Fruit fly (Drosophila melanogaster): ENCODE measurements around the gene aay.

aay gene

DNA sequence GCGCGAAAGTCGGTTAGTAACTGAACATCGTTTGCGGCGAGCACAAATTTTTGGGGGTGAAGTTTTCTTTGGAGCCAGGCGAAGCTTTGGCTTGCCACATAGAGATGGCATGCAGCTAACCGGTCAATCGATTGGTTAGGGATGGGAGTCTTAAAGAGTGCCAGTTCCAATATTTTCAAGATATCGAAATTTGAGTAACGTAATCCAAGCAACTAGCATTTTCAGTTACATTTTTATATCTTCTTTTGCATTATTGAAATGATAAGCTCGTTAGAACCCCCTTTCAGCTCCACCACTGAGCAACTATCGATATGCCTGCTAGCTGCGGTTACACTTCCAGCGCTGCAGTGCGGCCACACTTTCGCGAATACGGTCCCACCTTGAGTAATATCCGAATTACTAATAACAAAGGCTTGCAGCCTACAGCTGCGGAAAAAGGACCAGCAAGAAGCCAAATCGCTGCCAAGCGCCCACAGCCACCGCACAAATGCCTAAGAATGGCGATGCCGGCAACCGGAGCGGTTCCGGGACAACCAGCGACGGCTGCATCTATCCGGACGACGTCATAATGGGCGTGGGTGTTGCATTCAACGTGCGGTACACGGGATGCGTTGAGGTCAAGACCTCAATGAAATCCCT, 3.7 kb downstream of the aay start, which contains the start of the genes Atat and Shc (continued):
- TF ChIP-seq CG16779 (GFP tag; IDR thresholded peaks at IDR 0.05) (peak; percentile 98), zen (tag; optimal IDR thresholded peaks at IDR 0.05) (peak; percentile 99), CG3847 (GFP tag; IDR thresholded peaks at IDR 0.05) (peak; percentile 100), CG8281 (tag; optimal IDR thresholded peaks at IDR 0.05) (peak; percentile 92), da (GFP tag; optimal IDR thresholded peaks at IDR 0.05) (peak; percentile 99), run (tag; optimal IDR thresholded peaks at IDR 0.05) (peak; percentile 94), az2 (GFP tag; optimal IDR thresholded peaks at IDR 0.05) (peak; percentile 99), CG1792 (GFP tag; optimal IDR thresholded peaks at IDR 0.05) (peak; percentile 99), CG4328 (GFP tag; optimal IDR thresholded peaks at IDR 0.05) (peak; percentile 97), CG32532 (GFP tag; IDR thresholded peaks at IDR 0.05) (peak; percentile 100), sqz (GFP tag; optimal IDR thresholded peaks at IDR 0.05) (peak; percentile 74), CG7928 (GFP tag; optimal IDR thresholded peaks at IDR 0.05) (peak; percentile 85), Usf (GFP tag; optimal IDR thresholded peaks at IDR 0.05) (peak; percentile 99), Nf-YC (tag; optimal IDR thresholded peaks at IDR 0.05) (peak; percentile 91), CG12071 (GFP tag; optimal IDR thresholded peaks at IDR 0.05) (peak; percentile 97), CG14667 (GFP tag; IDR thresholded peaks at IDR 0.05) (peak; percentile 100), CG16863 (GFP tag; optimal IDR thresholded peaks at IDR 0.05) (peak; percentile 99), sens-2 (GFP tag; IDR thresholded peaks at IDR 0.05) (peak; percentile 98), CG17802 (tag; optimal IDR thresholded peaks at IDR 0.05) (peak; percentile 93), CG2875 (GFP tag; optimal IDR thresholded peaks at IDR 0.05) (peak; percentile 95), Doc3 (GFP tag; IDR thresholded peaks at IDR 0.05; ENCODE audit: partially characterized antibody) (peak; percentile 90), so (GFP tag; IDR thresholded peaks at IDR 0.05) (peak; percentile 98), Sry-β (GFP tag; optimal IDR thresholded peaks at IDR 0.05) (peak; percentile 61), CG10462 (GFP tag; optimal IDR thresholded peaks at IDR 0.05) (peak; percentile 99), en (GFP tag; optimal IDR thresholded peaks at IDR 0.05) (peak; percentile 98), CG10366 (GFP tag; IDR thresholded peaks at IDR 0.05) (peak; percentile 100), CG17829 (tag; optimal IDR thresholded peaks at IDR 0.05) (peak; percentile 98), Optix (GFP tag; IDR thresholded peaks at IDR 0.05) (peak; percentile 99), exex (tag; optimal IDR thresholded peaks at IDR 0.05) (peak; percentile 91), tup (GFP tag; optimal IDR thresholded peaks at IDR 0.05) (peak; percentile 99), crp (GFP tag; optimal IDR thresholded peaks at IDR 0.05) (peak in 1 of 2 experiments; percentile 77), CG11456 (GFP tag; IDR thresholded peaks at IDR 0.05) (peak; percentile 100), unc-4 (GFP tag; IDR thresholded peaks at IDR 0.05; ENCODE audit: partially characterized antibody) (peak; percentile 95), Lim3 (GFP tag; IDR thresholded peaks at IDR 0.05) (peak; percentile 99), wor (GFP tag; IDR thresholded peaks at IDR 0.05) (peak; percentile 99), CG33213 (GFP tag; optimal IDR thresholded peaks at IDR 0.05) (peak; percentile 99), Mes4 (GFP tag; optimal IDR thresholded peaks at IDR 0.05) (peak; percentile 99), CG14965 (GFP tag; optimal IDR thresholded peaks at IDR 0.05; ENCODE audit: borderline replicate concordance) (peak; percentile 91), gsb (GFP tag; IDR thresholded peaks at IDR 0.05) (peak; percentile 99), bbx (GFP tag; IDR thresholded peaks at IDR 0.05; ENCODE audit: partially characterized antibody) (peak; percentile 71; the same call in 1 of the 2 replicates), croc (GFP tag; conservative IDR thresholded peaks at IDR 0.05) (peak; percentile 99), HLH54F (GFP tag; optimal IDR thresholded peaks at IDR 0.05) (peak; percentile 100), MBD-R2 (GFP tag; IDR thresholded peaks at IDR 0.05) (peak; percentile 100), CG18476 (GFP tag; optimal IDR thresholded peaks at IDR 0.05) (peak; percentile 98), trem (tag; optimal IDR thresholded peaks at IDR 0.05) (peak; percentile 95), Sox102F (GFP tag; optimal IDR thresholded peaks at IDR 0.05) (peak; percentile 99), CG8924 (tag; optimal IDR thresholded peaks at IDR 0.05) (peak; percentile 98), Lhr (GFP tag; optimal IDR thresholded peaks at IDR 0.05) (peak; percentile 98), CG8089 (GFP tag; optimal IDR thresholded peaks at IDR 0.05) (peak; percentile 99)

All from whole organism, embryonic.